Fruit fly (Drosophila melanogaster) whole organism, embryonic: Measurements from ENCODE around the gene vito.

Experiments used
- Ada2b ChIP-seq: fragments of 200-800 bp; sonication (Bioruptor generic); IDR thresholded peaks from 2 replicates; pipeline ENCODE4 v1.3.6; 2022; ENCODE audit warnings: missing biosample characterization, missing genetic modification characterization
- CG10209 ChIP-seq: fragments of 200-800 bp; sonication (Bioruptor generic); optimal IDR thresholded peaks from 3 replicates; lab custom pipeline; 2017; ENCODE audit warnings: missing biosample characterization, mild to moderate bottlenecking, missing genetic modification characterization, missing genetic modification reagents
- CG10321 ChIP-seq: fragments of 200-800 bp; sonication (Bioruptor generic); IDR thresholded peaks from 2 replicates; pipeline ENCODE4 v1.3.6; 2022; ENCODE audit warnings: missing biosample characterization, missing genetic modification characterization
- CG10462 ChIP-seq: fragments of 200-800 bp; sonication (Bioruptor generic); optimal IDR thresholded peaks from 2 replicates; lab custom pipeline; 2016; ENCODE audit warnings: missing biosample characterization, missing genetic modification characterization
- CG11456 ChIP-seq: fragments of 200-800 bp; sonication (Bioruptor generic); IDR thresholded peaks from 3 replicates; pipeline ENCODE4 v1.3.6; 2022; ENCODE audit warnings: missing biosample characterization, missing genetic modification characterization
- CG11695 ChIP-seq: fragments of 200-800 bp; sonication (Bioruptor generic); IDR thresholded peaks from 3 replicates; pipeline ENCODE4 v1.3.6; 2022; ENCODE audit warnings: missing biosample characterization, missing genetic modification characterization
- CG13775 ChIP-seq: fragments of 200-800 bp; sonication (Bioruptor generic); optimal IDR thresholded peaks from 3 replicates; lab custom pipeline; 2017; ENCODE audit warnings: missing biosample characterization, mild to moderate bottlenecking, missing genetic modification characterization
- CG15073 ChIP-seq: fragments of 200-800 bp; sonication (Bioruptor generic); optimal IDR thresholded peaks from 2 replicates; lab custom pipeline; 2016; ENCODE audit warnings: missing biosample characterization, missing genetic modification characterization
- CG17912 ChIP-seq: fragments of 200-800 bp; sonication (Bioruptor generic); optimal IDR thresholded peaks from 2 replicates; lab custom pipeline; 2018; ENCODE audit warnings: missing biosample characterization, mild to moderate bottlenecking, missing genetic modification characterization
- CG18262 ChIP-seq: fragments of 200-800 bp; optimal IDR thresholded peaks from 3 replicates; lab custom pipeline; 2019; ENCODE audit warnings: missing biosample characterization, mild to moderate bottlenecking, missing genetic modification characterization, moderate library complexity
- CG3163 ChIP-seq: fragments of 200-800 bp; sonication (Bioruptor generic); optimal IDR thresholded peaks from 3 replicates; lab custom pipeline; 2016; ENCODE audit warnings: missing biosample characterization, missing genetic modification characterization
- CG3726 ChIP-seq: fragments of 200-800 bp; sonication (Bioruptor generic); IDR thresholded peaks from 3 replicates; pipeline ENCODE4, ENCODE4 v1.3.6; 2022; ENCODE audit warnings: missing biosample characterization, missing genetic modification characterization
- CG4328 ChIP-seq: fragments of 200-800 bp; sonication (Bioruptor generic); optimal IDR thresholded peaks from 3 replicates; lab custom pipeline; 2017; ENCODE audit warnings: missing biosample characterization, missing genetic modification reagents, missing genetic modification characterization
- CG5180 ChIP-seq: fragments of 200-800 bp; sonication (Bioruptor generic); optimal IDR thresholded peaks from 3 replicates; lab custom pipeline; 2017; ENCODE audit warnings: missing biosample characterization, missing genetic modification characterization, mild to moderate bottlenecking, moderate library complexity, missing genetic modification reagents
- CG6689 ChIP-seq: fragments of 200-800 bp; sonication (Bioruptor generic); IDR thresholded peaks from 2 replicates; pipeline ENCODE4 v1.3.6; 2022; ENCODE audit warnings: missing biosample characterization, missing genetic modification characterization
- CG6813 ChIP-seq: fragments of 200-800 bp; sonication (Bioruptor generic); optimal IDR thresholded peaks from 2 replicates; lab custom pipeline; 2017; ENCODE audit warnings: missing biosample characterization, missing genetic modification characterization, mild to moderate bottlenecking, moderate library complexity, missing genetic modification reagents
- CG7745 ChIP-seq: fragments of 200-800 bp; sonication (Bioruptor generic); optimal IDR thresholded peaks from 2 replicates; lab custom pipeline; 2018; ENCODE audit warnings: missing biosample characterization, mild to moderate bottlenecking, missing genetic modification characterization, moderate library complexity
- CG7786 ChIP-seq: fragments of 200-800 bp; sonication (Bioruptor generic); optimal IDR thresholded peaks from 2 replicates; lab custom pipeline; 2016; ENCODE audit warnings: missing biosample characterization, missing genetic modification characterization
- CG8089 ChIP-seq: fragments of 200-800 bp; sonication (Bioruptor generic); optimal IDR thresholded peaks from 3 replicates; lab custom pipeline; 2016; ENCODE audit warnings: missing biosample characterization, missing genetic modification characterization
- CG9727 ChIP-seq: fragments of 200-800 bp; sonication (Bioruptor generic); optimal IDR thresholded peaks from 3 replicates; lab custom pipeline; 2017; ENCODE audit warnings: missing biosample characterization, mild to moderate bottlenecking, missing genetic modification characterization
- CG9932 ChIP-seq: fragments of 200-800 bp; sonication (Bioruptor generic); IDR thresholded peaks from 2 replicates; pipeline ENCODE4 v1.3.6; 2022; ENCODE audit warnings: missing biosample characterization, missing genetic modification characterization
- CoRest ChIP-seq: fragments of 200-800 bp; sonication (Bioruptor generic); optimal IDR thresholded peaks from 3 replicates; lab custom pipeline; 2018; ENCODE audit warnings: missing biosample characterization, mild to moderate bottlenecking, missing genetic modification characterization, moderate library complexity
- Dbx ChIP-seq: fragments of 200-800 bp; sonication (Bioruptor generic); IDR thresholded peaks from 3 replicates; pipeline ENCODE4 v1.3.6; 2022; ENCODE audit warnings: missing biosample characterization, missing genetic modification characterization
- HLH3B ChIP-seq: fragments of 200-800 bp; sonication (Bioruptor generic); IDR thresholded peaks from 2 replicates; pipeline ENCODE4 v1.3.6; 2022; ENCODE audit warnings: missing biosample characterization, missing genetic modification characterization
- HLH54F ChIP-seq: fragments of 200-800 bp; sonication (Bioruptor generic); optimal IDR thresholded peaks from 3 replicates; lab custom pipeline; 2016; ENCODE audit warnings: missing biosample characterization, missing genetic modification characterization
- Six4 ChIP-seq: fragments of 200-800 bp; sonication (Bioruptor generic); optimal IDR thresholded peaks from 2 replicates; lab custom pipeline; 2016; ENCODE audit warnings: missing biosample characterization, missing genetic modification characterization
- Sox100B ChIP-seq: fragments of 200-800 bp; sonication (Bioruptor generic); optimal IDR thresholded peaks from 3 replicates; lab custom pipeline; 2018; ENCODE audit warnings: missing biosample characterization, mild to moderate bottlenecking, missing genetic modification characterization
- Sox102F ChIP-seq: fragments of 200-800 bp; sonication (Bioruptor generic); optimal IDR thresholded peaks from 2 replicates; lab custom pipeline; 2018; ENCODE audit warnings: missing biosample characterization, mild to moderate bottlenecking, missing genetic modification characterization, moderate library complexity
- Ssrp ChIP-seq: fragments of 200-800 bp; sonication (Bioruptor generic); optimal IDR thresholded peaks from 2 replicates; lab custom pipeline; 2018; ENCODE audit warnings: missing biosample characterization, mild to moderate bottlenecking, missing genetic modification characterization, moderate library complexity
- Trl ChIP-seq, 3 experiments: fragments of >200 bp in 2 of 3; fragments of 200-800 bp in 1 of 3; sonication (Bioruptor generic) in 1 of 3; optimal IDR thresholded peaks; 2 replicates in 1 of 3; 3 replicates in 2 of 3; lab custom pipeline; 2016 to 2017; ENCODE audit warnings: missing biosample characterization in 1 of 3, missing genetic modification characterization in 1 of 3
- ara ChIP-seq: fragments of 200-800 bp; sonication (Bioruptor generic); IDR thresholded peaks from 2 replicates; pipeline ENCODE4 v1.3.6; 2022; ENCODE audit warnings: missing biosample characterization, missing genetic modification characterization
- chn ChIP-seq: fragments of 200-800 bp; sonication (Bioruptor generic); optimal IDR thresholded peaks from 2 replicates; lab custom pipeline; 2016; ENCODE audit warnings: missing biosample characterization, missing genetic modification characterization
- crol ChIP-seq: fragments of 200-800 bp; sonication (Bioruptor generic); IDR thresholded peaks from 2 replicates; pipeline ENCODE4 v1.3.6; 2022; ENCODE audit warnings: missing biosample characterization, missing genetic modification characterization
- dmrt11E ChIP-seq: fragments of 200-800 bp; sonication (Bioruptor generic); optimal IDR thresholded peaks from 3 replicates; lab custom pipeline; 2018; ENCODE audit warnings: missing biosample characterization, mild to moderate bottlenecking, missing genetic modification characterization, moderate library complexity
- dmrt99B ChIP-seq: fragments of 200-800 bp; sonication (Bioruptor generic); optimal IDR thresholded peaks from 2 replicates; lab custom pipeline; 2018; ENCODE audit warnings: missing biosample characterization, mild to moderate bottlenecking, missing genetic modification characterization, moderate library complexity
- esg ChIP-seq: fragments of 200-800 bp; sonication (Bioruptor generic); conservative IDR thresholded peaks from 2 replicates; pipeline ENCODE4 v1.3.6; 2022; ENCODE audit warnings: missing biosample characterization, missing genetic modification characterization
- eve ChIP-seq, 2 experiments: fragments of >200 bp; optimal IDR thresholded peaks; 2 replicates each; lab custom pipeline; 2017; ENCODE audit warnings: missing biosample characterization in 2 of 2, missing genetic modification characterization in 2 of 2
- ind ChIP-seq: fragments of 200-800 bp; sonication (Bioruptor generic); optimal IDR thresholded peaks from 3 replicates; lab custom pipeline; 2016; ENCODE audit warnings: missing biosample characterization, missing genetic modification characterization
- kay ChIP-seq: fragments of 200-800 bp; sonication (Bioruptor generic); optimal IDR thresholded peaks from 2 replicates; lab custom pipeline; 2016; ENCODE audit warnings: missing biosample characterization, missing genetic modification characterization
- kni ChIP-seq: fragments of 200-800 bp; sonication (Bioruptor generic); optimal IDR thresholded peaks from 3 replicates; lab custom pipeline; 2017; ENCODE audit warnings: mild to moderate bottlenecking, missing biosample characterization, missing genetic modification reagents, missing genetic modification characterization
- pan ChIP-seq, 4 experiments: fragments of >200 bp in 3 of 4; fragments of 200-800 bp in 1 of 4; sonication (Bioruptor generic) in 1 of 4; optimal IDR thresholded peaks in 3 of 4; IDR thresholded peaks in 1 of 4; 2 replicates each; pipeline versions ENCODE4 v1.3.6 to Lab custom; 2017 to 2022; ENCODE audit warnings: missing biosample characterization in 2 of 4, missing genetic modification characterization in 2 of 4, mixed read lengths in 1 of 4
- row ChIP-seq: fragments of 200-800 bp; sonication (Bioruptor generic); IDR thresholded peaks from 3 replicates; pipeline ENCODE4 v1.3.6; 2022; ENCODE audit warnings: missing biosample characterization, missing genetic modification characterization
- salm ChIP-seq: fragments of 200-800 bp; sonication (Bioruptor generic); optimal IDR thresholded peaks from 2 replicates; lab custom pipeline; 2018; ENCODE audit warnings: missing biosample characterization, mild to moderate bottlenecking, missing genetic modification characterization
- stc ChIP-seq: fragments of 200-800 bp; sonication (Bioruptor generic); IDR thresholded peaks from 2 replicates; pipeline ENCODE4 v1.3.6; 2022; ENCODE audit warnings: missing biosample characterization, missing genetic modification characterization
- tll ChIP-seq, 2 experiments: fragments of 200-800 bp in 1 of 2; fragments of >200 bp in 1 of 2; sonication (Bioruptor generic) in 1 of 2; optimal IDR thresholded peaks; 2 replicates each; lab custom pipeline; 2017 to 2019; ENCODE audit warnings: missing biosample characterization in 2 of 2, missing genetic modification characterization in 2 of 2, mild to moderate bottlenecking in 1 of 2, moderate library complexity in 1 of 2
- tna ChIP-seq: fragments of 200-800 bp; sonication (Bioruptor generic); IDR thresholded peaks from 2 replicates; pipeline ENCODE4 v1.3.6; 2022; ENCODE audit warnings: missing biosample characterization, missing genetic modification characterization; ENCODE audit not compliant: partially characterized antibody
- toy ChIP-seq: fragments of 200-800 bp; sonication (Bioruptor generic); IDR thresholded peaks from 2 replicates; pipeline ENCODE4 v1.3.6; 2022; ENCODE audit warnings: missing biosample characterization, missing genetic modification characterization
- ttk ChIP-seq: fragments of 200-800 bp; sonication (Bioruptor generic); IDR thresholded peaks from 2 replicates; pipeline ENCODE4 v2.1.2; 2022; ENCODE audit warnings: missing biosample characterization, missing genetic modification characterization
- vfl ChIP-seq: fragments of 200-800 bp; sonication (Bioruptor generic); optimal IDR thresholded peaks from 2 replicates; lab custom pipeline; 2016; ENCODE audit warnings: missing biosample characterization, missing genetic modification characterization

The vito gene

DNA sequence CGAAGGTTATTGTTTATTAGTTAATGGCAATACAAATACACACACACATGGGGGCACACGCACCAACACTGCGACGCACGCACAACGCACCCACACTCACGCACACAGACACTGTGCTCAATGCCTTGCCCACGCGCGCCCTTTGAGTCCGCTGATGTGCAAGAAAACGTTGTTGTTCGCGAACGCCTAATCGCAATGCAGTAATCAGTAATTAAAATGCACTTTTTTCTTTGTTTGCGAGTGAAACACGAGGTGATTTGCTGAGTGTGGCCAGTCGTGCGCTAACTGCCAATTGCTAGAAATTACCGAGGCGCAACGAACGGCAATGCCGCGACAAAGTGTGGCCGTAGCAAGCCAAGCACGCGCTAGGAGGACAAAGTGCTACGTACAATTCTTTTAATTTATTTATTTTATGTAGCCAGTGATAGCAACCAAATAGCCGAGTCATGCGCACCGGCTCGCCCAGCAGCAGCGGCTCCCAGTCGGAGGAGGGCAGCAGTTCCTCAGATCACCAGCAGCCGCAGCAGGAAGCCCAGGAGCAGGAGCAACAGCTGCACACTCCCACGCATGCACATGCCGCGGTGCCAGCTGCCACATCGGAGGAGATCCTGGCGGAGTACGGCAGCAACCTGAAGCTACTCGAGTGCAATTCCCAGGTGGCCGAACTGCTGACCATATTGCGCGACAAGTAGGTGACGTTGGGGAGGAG, 33.7 kb upstream of the vito start, which contains the start of the genes S6k and kri (continued):
- TF ChIP-seq Sox102F (GFP tag; lab: Kevin White, UChicago) (no peak), CG11456 (no peak), CG9727 (GFP tag; lab: Kevin White, UChicago) (peak; percentile 14), CG3726 (GFP tag; lab: Robert Waterston, UW) (no peak), CG4328 (GFP tag; lab: Kevin White, UChicago) (no peak), ttk (no peak), Six4 (GFP tag; lab: Kevin White, UChicago) (no peak), CG3163 (GFP tag; lab: Kevin White, UChicago) (no peak), pan (optimal IDR thresholded peaks at IDR 0.05; lab: Kevin White, UChicago) (no peak), pan (GFP tag; optimal IDR thresholded peaks at IDR 0.05 in 1 of 2, IDR thresholded peaks at IDR 0.05 in 1 of 2) (peak in 1 of 2 experiments; percentile 26), CG9932 (no peak), kni (peak; percentile 24), Ssrp (tag; lab: Kevin White, UChicago) (no peak), eve (GFP tag; optimal IDR thresholded peaks at IDR 0.05; lab: Kevin White, UChicago) (no peak), ind (GFP tag; lab: Kevin White, UChicago) (no peak), kay (GFP tag; lab: Kevin White, UChicago) (no peak), stc (GFP tag; lab: Robert Waterston, UW) (no peak), CG13775 (GFP tag; lab: Kevin White, UChicago) (no peak), tna (GFP tag; lab: Robert Waterston, UW) (no peak), CG8089 (GFP tag; lab: Kevin White, UChicago) (no peak), CoRest (tag; lab: Kevin White, UChicago) (no peak), CG18262 (no peak), row (GFP tag; lab: Robert Waterston, UW) (0 out of 3 replicates have a peak, but pooled peaks have one; percentile 22), dmrt11E (tag; lab: Kevin White, UChicago) (no peak), Dbx (GFP tag; lab: Robert Waterston, UW) (no peak), crol (GFP tag; lab: Robert Waterston, UW) (no peak), CG17912 (GFP tag; lab: Kevin White, UChicago) (peak; percentile 46), vfl (no peak), Ada2b (GFP tag; lab: Robert Waterston, UW) (no peak), salm (tag; lab: Kevin White, UChicago) (no peak), CG5180 (GFP tag; lab: Kevin White, UChicago) (no peak), CG6689 (no peak), CG7745 (tag; lab: Kevin White, UChicago) (no peak), Trl (optimal IDR thresholded peaks at IDR 0.05; lab: Kevin White, UChicago) (no peak), Trl (GFP tag; optimal IDR thresholded peaks at IDR 0.05; lab: Kevin White, UChicago) (no peak), CG6813 (GFP tag; lab: Kevin White, UChicago) (no peak), HLH3B (GFP tag; lab: Robert Waterston, UW) (no peak), tll (GFP tag; optimal IDR thresholded peaks at IDR 0.05; lab: Kevin White, UChicago) (peak in 1 of 2 experiments; percentile 5), ara (GFP tag; lab: Robert Waterston, UW) (no peak), HLH54F (GFP tag; lab: Kevin White, UChicago) (no peak), dmrt99B (tag; lab: Kevin White, UChicago) (no peak), chn (GFP tag; lab: Kevin White, UChicago) (peak; percentile 26), Sox100B (GFP tag; lab: Kevin White, UChicago) (no peak), CG11695 (GFP tag; lab: Robert Waterston, UW) (no peak), CG10209 (peak; percentile 25), CG10321 (no peak), toy (GFP tag; lab: Robert Waterston, UW) (no peak), CG10462 (no peak), CG15073 (GFP tag; lab: Kevin White, UChicago) (no peak), esg (no peak), CG7786 (no peak)
